Fruit fly (Drosophila melanogaster): ENCODE measurements around the gene MED27.

MED27 gene

dm6 chr3R:5659829-5660197 is 4.9 kb downstream of the MED27 start, which contains the start of gene CG2182:
Gene CG2182 (minus strand): TSS chr3R:5659912.
- TF ChIP-seq Ets96B (tag; optimal IDR thresholded peaks at IDR 0.05) (no peak), CG3032 (tag; optimal IDR thresholded peaks at IDR 0.05) (no peak), dsx (GFP tag; optimal IDR thresholded peaks at IDR 0.05; ENCODE audit: poor library complexity, severe bottlenecking) (peak; percentile 18), acj6 (GFP tag; optimal IDR thresholded peaks at IDR 0.05) (no peak), lz (GFP tag; optimal IDR thresholded peaks at IDR 0.05) (peak; percentile 36), fkh (GFP tag; optimal IDR thresholded peaks at IDR 0.05) (no peak), CG31627 (GFP tag; optimal IDR thresholded peaks at IDR 0.05) (peak; percentile 22)

DNA sequence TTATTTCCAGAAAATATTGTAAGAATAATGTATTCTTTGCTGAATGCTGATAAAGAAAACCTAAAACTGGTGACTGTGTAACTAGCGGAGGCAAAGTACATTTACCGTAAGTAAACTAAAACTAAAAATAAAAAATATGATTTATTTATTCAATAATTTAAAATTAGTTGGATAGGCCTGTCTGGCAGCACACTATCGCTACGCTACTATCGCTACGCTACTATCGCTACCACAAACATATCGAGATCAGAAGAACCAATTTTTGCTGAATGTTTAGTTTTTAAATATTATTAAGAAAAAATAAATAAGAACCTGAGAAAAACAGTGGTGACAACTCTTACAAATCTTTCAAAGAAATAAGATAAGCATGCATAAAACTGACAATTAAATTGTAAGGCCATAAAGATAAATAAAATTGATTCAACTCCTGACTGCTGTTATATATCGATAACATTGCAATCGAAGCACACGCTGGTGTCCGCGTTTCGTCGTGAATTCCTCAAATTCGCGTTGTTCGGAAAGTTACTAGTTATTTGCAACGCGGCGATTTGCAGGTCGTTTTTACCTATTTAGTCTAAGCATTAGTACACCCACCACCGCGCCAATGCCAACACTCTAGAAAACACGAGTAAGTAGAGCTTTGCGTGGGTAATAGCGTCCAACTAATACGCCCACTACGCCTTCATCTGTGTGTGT is 5.4 kb downstream of the MED27 start, which contains the start of gene Wdr33:
TSS of gene Wdr33 (plus strand) at position 438 of the 696 bp plus-strand sequence.
- no peak for TF ChIP-seq OdsH (GFP tag; optimal IDR thresholded peaks at IDR 0.05)
- TF ChIP-seq eg (GFP tag; IDR thresholded peaks at IDR 0.05), result no peak
- TF ChIP-seq Met (GFP tag; optimal IDR thresholded peaks at IDR 0.05), result peak; percentile 28
- TF ChIP-seq CG11762 (GFP tag; optimal IDR thresholded peaks at IDR 0.05; ENCODE audit: insufficient read depth), result peak; percentile 26
- TF ChIP-seq CG8119 (GFP tag; IDR thresholded peaks at IDR 0.05), result no peak
- TF ChIP-seq CG3919 (GFP tag; optimal IDR thresholded peaks at IDR 0.05), result no peak
- peak; percentile 51 for TF ChIP-seq CG8632 (GFP tag; optimal IDR thresholded peaks at IDR 0.05)
- peak; percentile 68 for TF ChIP-seq svp (GFP tag)
- peak; percentile 13 for TF ChIP-seq Ets21C (GFP tag; optimal IDR thresholded peaks at IDR 0.05)
- TF ChIP-seq cyc (GFP tag; optimal IDR thresholded peaks at IDR 0.05), result peak; percentile 36
- TF ChIP-seq Sox14 (GFP tag; optimal IDR thresholded peaks at IDR 0.05), result no peak
- peak; percentile 32 for TF ChIP-seq fkh (GFP tag; optimal IDR thresholded peaks at IDR 0.05)
- TF ChIP-seq CG11902 (GFP tag; optimal IDR thresholded peaks at IDR 0.05), result peak; percentile 48
- TF ChIP-seq CG31627 (GFP tag; optimal IDR thresholded peaks at IDR 0.05), result no peak
- TF ChIP-seq Blimp-1 (GFP tag; optimal IDR thresholded peaks at IDR 0.05), result no peak
- peak; percentile 24 for TF ChIP-seq topi (GFP tag; optimal IDR thresholded peaks at IDR 0.05)
- TF ChIP-seq ss (GFP tag; optimal IDR thresholded peaks at IDR 0.05), result no peak
- TF ChIP-seq CG4318 (GFP tag; optimal IDR thresholded peaks at IDR 0.05), result no peak
- TF ChIP-seq spab (GFP tag; optimal IDR thresholded peaks at IDR 0.05), result no peak
- TF ChIP-seq CG6854 (GFP tag; optimal IDR thresholded peaks at IDR 0.05), result no peak
- no peak for TF ChIP-seq Lpt (GFP tag; optimal IDR thresholded peaks at IDR 0.05)
- no peak for TF ChIP-seq net (GFP tag; optimal IDR thresholded peaks at IDR 0.05)
- no peak for TF ChIP-seq fd85E (GFP tag; optimal IDR thresholded peaks at IDR 0.05)
- TF ChIP-seq CG7368 (GFP tag; optimal IDR thresholded peaks at IDR 0.05), result no peak
- no peak for TF ChIP-seq CG6792 (GFP tag; optimal IDR thresholded peaks at IDR 0.05)
- no peak for TF ChIP-seq CG6276 (GFP tag; optimal IDR thresholded peaks at IDR 0.05)
- no peak; the same call in 1 of the 2 replicates for TF ChIP-seq CG11294 (GFP tag; IDR thresholded peaks at IDR 0.05)
- TF ChIP-seq CG10669 (GFP tag; optimal IDR thresholded peaks at IDR 0.05), result peak; percentile 41
- peak; percentile 20 for TF ChIP-seq Ets96B (tag; optimal IDR thresholded peaks at IDR 0.05)
- peak; percentile 4 for TF ChIP-seq Eip75B (GFP tag; optimal IDR thresholded peaks at IDR 0.05)
- peak; percentile 24 for TF ChIP-seq lz (GFP tag; optimal IDR thresholded peaks at IDR 0.05)
- peak; percentile 60 for TF ChIP-seq CG32006 (GFP tag; optimal IDR thresholded peaks at IDR 0.05)
- TF ChIP-seq CG6808 (GFP tag; optimal IDR thresholded peaks at IDR 0.05), result no peak
- peak; percentile 6 for TF ChIP-seq CG8319 (GFP tag; optimal IDR thresholded peaks at IDR 0.05)
- peak; percentile 45 for TF ChIP-seq Sox15 (GFP tag; optimal IDR thresholded peaks at IDR 0.05)
- no peak for TF ChIP-seq vri (GFP tag; optimal IDR thresholded peaks at IDR 0.05)
- peak; percentile 50 for TF ChIP-seq CG10631 (GFP tag; optimal IDR thresholded peaks at IDR 0.05)
- TF ChIP-seq CG6163 (GFP tag; IDR thresholded peaks at IDR 0.05), result peak; percentile 50; the same call in 2 of the 3 replicates
- peak; percentile 9 for TF ChIP-seq Eip78C (GFP tag)
- no peak for TF ChIP-seq Eip93F (GFP tag; optimal IDR thresholded peaks at IDR 0.05)
- TF ChIP-seq Hr39 (GFP tag; optimal IDR thresholded peaks at IDR 0.05), result peak; percentile 33
- peak; percentile 40 for TF ChIP-seq esn (GFP tag; optimal IDR thresholded peaks at IDR 0.05)
- TF ChIP-seq CG15336 (GFP tag; IDR thresholded peaks at IDR 0.05), result no peak
- TF ChIP-seq CG16779 (tag; optimal IDR thresholded peaks at IDR 0.05), result no peak
- TF ChIP-seq CG1621 (tag; optimal IDR thresholded peaks at IDR 0.05), result no peak
- TF ChIP-seq dac (GFP tag; optimal IDR thresholded peaks at IDR 0.05), result no peak
